Fruit fly (Drosophila melanogaster) whole organism: Measurements from ENCODE around the gene CG34295.

ENCODE experiments used
- CG8478 ChIP-seq: fragments of >200 bp; optimal IDR thresholded peaks from 2 replicates; lab custom pipeline; 2018; ENCODE audit warnings: inconsistent platforms
- EcR ChIP-seq, 2 experiments: fragments of >200 bp; optimal IDR thresholded peaks; 2 replicates each; lab custom pipeline; 2017; ENCODE audit warnings: missing biosample characterization in 2 of 2, missing genetic modification characterization in 2 of 2, missing genetic modification reagents in 2 of 2
- pan ChIP-seq: fragments of >200 bp; optimal IDR thresholded peaks from 2 replicates; lab custom pipeline; 2017
- psq ChIP-seq: fragments of >200 bp; optimal IDR thresholded peaks from 2 replicates; lab custom pipeline; 2017

DNA sequence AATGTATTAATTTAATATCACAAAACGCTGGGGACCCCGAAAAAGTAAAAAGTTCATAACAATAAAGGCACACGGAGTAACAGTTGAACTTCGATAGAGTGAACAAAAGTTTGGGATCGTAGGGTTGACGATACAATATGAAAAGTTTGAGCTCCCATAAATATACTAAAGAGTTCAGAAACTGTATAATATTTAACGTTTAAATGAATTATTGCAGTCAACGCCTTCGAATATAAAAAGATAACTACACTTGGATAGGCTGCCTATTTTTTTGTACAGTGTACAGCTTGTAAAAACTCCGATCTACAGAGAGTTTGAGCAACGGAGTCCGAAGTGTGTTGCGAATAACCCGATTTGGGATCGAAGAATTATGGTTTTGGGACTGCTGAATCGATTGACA, 41.3 kb downstream of the CG34295 start:
- TF ChIP-seq pan = no peak
- TF ChIP-seq EcR (GFP tag; optimal IDR thresholded peaks at IDR 0.05; lab: Kevin White, UChicago) = no peak
- no peak for TF ChIP-seq CG8478
- TF ChIP-seq psq (lab: Kevin White, UChicago) = no peak
